In genomic region chr3L:19268720-19269401, dm6 we compare ENCODE assay signal across 2 fruit fly cellular contexts.
TF ChIP-seq lines count a peak whose summit lies in the region.

Gene Aldh7A1, minus strand, starts transcription at chr3L:19268913.
Gene CG14085, plus strand, starts transcription at chr3L:19269351.

TF ChIP-seq in whole organism, adult, 20 proteins besides CTCF, POLR2A, EP300 and RAD21 (continued from another document):
- TF ChIP-seq Crg-1 (GFP tag; optimal IDR thresholded peaks at IDR 0.05; lab: Kevin White, UChicago): peak; percentile 11

TF ChIP-seq in whole organism, embryonic, 481 proteins besides CTCF, POLR2A, EP300 and RAD21 (continued from another document):
- TF ChIP-seq jigr1 (GFP tag; IDR thresholded peaks at IDR 0.05; lab: Robert Waterston, UW): no peak
- TF ChIP-seq Rfx (GFP tag; IDR thresholded peaks at IDR 0.05; lab: Robert Waterston, UW): peak; percentile 21; the same call in 1 of the 2 replicates
- no peak for TF ChIP-seq CG1602 (GFP tag; optimal IDR thresholded peaks at IDR 0.05; lab: Kevin White, UChicago)
- peak; percentile 28 for TF ChIP-seq sens (GFP tag; lab: Kevin White, UChicago)
- 0 out of 3 replicates have a peak, but pooled peaks have one; percentile 38 for TF ChIP-seq vnd (GFP tag; IDR thresholded peaks at IDR 0.05; lab: Robert Waterston, UW; ENCODE audit: partially characterized antibody)
- no peak for TF ChIP-seq Hr78 (GFP tag; optimal IDR thresholded peaks at IDR 0.05; lab: Kevin White, UChicago)
- no peak for TF ChIP-seq prd (optimal IDR thresholded peaks at IDR 0.05; lab: Kevin White, UChicago)
- no peak for TF ChIP-seq prd (GFP tag; IDR thresholded peaks at IDR 0.05; lab: Robert Waterston, UW)
- no peak for TF ChIP-seq Dek (tag; optimal IDR thresholded peaks at IDR 0.05; lab: Kevin White, UChicago)
- peak; percentile 30 for TF ChIP-seq CG17912 (GFP tag; optimal IDR thresholded peaks at IDR 0.05; lab: Kevin White, UChicago)
- TF ChIP-seq exex (tag; optimal IDR thresholded peaks at IDR 0.05; lab: Kevin White, UChicago): peak; percentile 82
- no peak for TF ChIP-seq NC2α (GFP tag; optimal IDR thresholded peaks at IDR 0.05; lab: Kevin White, UChicago)
- TF ChIP-seq CG16813 (GFP tag; IDR thresholded peaks at IDR 0.05; lab: Robert Waterston, UW; ENCODE audit: partially characterized antibody): 0 out of 3 replicates have a peak, but pooled peaks have one; percentile 6
- no peak for TF ChIP-seq unpg (GFP tag; optimal IDR thresholded peaks at IDR 0.05; lab: Kevin White, UChicago)
- TF ChIP-seq CG8281 (tag; optimal IDR thresholded peaks at IDR 0.05; lab: Kevin White, UChicago): peak; percentile 99
- TF ChIP-seq ab (GFP tag; optimal IDR thresholded peaks at IDR 0.05; lab: Kevin White, UChicago): no peak
- no peak for TF ChIP-seq CG12659 (GFP tag; optimal IDR thresholded peaks at IDR 0.05; lab: Kevin White, UChicago)
- no peak for TF ChIP-seq ems (GFP tag; optimal IDR thresholded peaks at IDR 0.05; lab: Kevin White, UChicago)
- TF ChIP-seq CG10267 (tag; optimal IDR thresholded peaks at IDR 0.05; lab: Kevin White, UChicago): no peak
- TF ChIP-seq CG6683 (GFP tag; optimal IDR thresholded peaks at IDR 0.05; lab: Kevin White, UChicago): no peak
- TF ChIP-seq CG15514 (GFP tag; optimal IDR thresholded peaks at IDR 0.05; lab: Kevin White, UChicago): peak; percentile 31
- TF ChIP-seq CkIIα-i1 (GFP tag; IDR thresholded peaks at IDR 0.05; lab: Robert Waterston, UW): no peak
- TF ChIP-seq GATAe (GFP tag; conservative IDR thresholded peaks at IDR 0.05; lab: Robert Waterston, UW): peak; percentile 95
- peak; percentile 62; the same call in 1 of the 2 replicates for TF ChIP-seq rib (GFP tag; IDR thresholded peaks at IDR 0.05; lab: Robert Waterston, UW)
- no peak for TF ChIP-seq BtbVII (GFP tag; optimal IDR thresholded peaks at IDR 0.05; lab: Kevin White, UChicago)
- peak; percentile 99 for TF ChIP-seq crol (GFP tag; IDR thresholded peaks at IDR 0.05; lab: Robert Waterston, UW)
- TF ChIP-seq CG7786 (GFP tag; optimal IDR thresholded peaks at IDR 0.05; lab: Kevin White, UChicago): no peak
- peak; percentile 90 for TF ChIP-seq CG34376 (GFP tag; optimal IDR thresholded peaks at IDR 0.05; lab: Kevin White, UChicago)
- TF ChIP-seq trem (tag; optimal IDR thresholded peaks at IDR 0.05; lab: Kevin White, UChicago): no peak
- TF ChIP-seq sisA (GFP tag; IDR thresholded peaks at IDR 0.05; lab: Robert Waterston, UW): no peak
- 0 out of 3 replicates have a peak, but pooled peaks have one; percentile 37 for TF ChIP-seq gce (GFP tag; IDR thresholded peaks at IDR 0.05; lab: Robert Waterston, UW)
- no peak for TF ChIP-seq hth (optimal IDR thresholded peaks at IDR 0.05; lab: Kevin White, UChicago)
- no peak for TF ChIP-seq Side (GFP tag; optimal IDR thresholded peaks at IDR 0.05; lab: Kevin White, UChicago)
- TF ChIP-seq CG4282 (GFP tag; optimal IDR thresholded peaks at IDR 0.05; lab: Kevin White, UChicago): no peak
- TF ChIP-seq Max (GFP tag; optimal IDR thresholded peaks at IDR 0.05; lab: Kevin White, UChicago): peak; percentile 34
- no peak for TF ChIP-seq Blimp-1 (GFP tag; optimal IDR thresholded peaks at IDR 0.05; lab: Kevin White, UChicago)
- TF ChIP-seq CG18599 (GFP tag; optimal IDR thresholded peaks at IDR 0.05; lab: Kevin White, UChicago): peak; percentile 40
- no peak for TF ChIP-seq dpn (GFP tag; optimal IDR thresholded peaks at IDR 0.05; lab: Kevin White, UChicago)
- TF ChIP-seq grn (GFP tag; optimal IDR thresholded peaks at IDR 0.05; lab: Kevin White, UChicago): peak; percentile 96
- TF ChIP-seq CG6254 (GFP tag; optimal IDR thresholded peaks at IDR 0.05; lab: Kevin White, UChicago): peak; percentile 18
- no peak for TF ChIP-seq cato (GFP tag; optimal IDR thresholded peaks at IDR 0.05; lab: Kevin White, UChicago; ENCODE audit: borderline replicate concordance)
- no peak for TF ChIP-seq Ptx1 (GFP tag; IDR thresholded peaks at IDR 0.05; lab: Robert Waterston, UW)
- no peak for TF ChIP-seq onecut (GFP tag; IDR thresholded peaks at IDR 0.05; lab: Robert Waterston, UW)
- TF ChIP-seq sug (tag; optimal IDR thresholded peaks at IDR 0.05; lab: Kevin White, UChicago): peak; percentile 100
- no peak for TF ChIP-seq Bteb2 (GFP tag; optimal IDR thresholded peaks at IDR 0.05; lab: Kevin White, UChicago)
- TF ChIP-seq Opbp (GFP tag; IDR thresholded peaks at IDR 0.05; lab: Robert Waterston, UW; ENCODE audit: partially characterized antibody): 0 out of 3 replicates have a peak, but pooled peaks have one; percentile 30
- no peak for TF ChIP-seq Doc2 (GFP tag; IDR thresholded peaks at IDR 0.05; lab: Robert Waterston, UW)
- TF ChIP-seq CG11696 (GFP tag; IDR thresholded peaks at IDR 0.05; lab: Robert Waterston, UW): no peak
- TF ChIP-seq Stat92E (GFP tag; optimal IDR thresholded peaks at IDR 0.05; lab: Kevin White, UChicago): no peak
